Worm (Caenorhabditis elegans) whole organism, mixed stage, embryonic: Measurements from ENCODE around the gene Y43F8B.18.

Experiments
- ham-2 ChIP-seq: fragments of 200-800 bp; sonication (Bioruptor generic); optimal IDR thresholded peaks from 2 replicates; lab custom pipeline; 2018; ENCODE audit warnings: mild to moderate bottlenecking, missing genetic modification characterization, missing compliant biosample characterization
- mep-1 ChIP-seq: fragments of 150-350 bp; optimal IDR thresholded peaks from 2 replicates; lab custom pipeline; 2017; ENCODE audit warnings: missing biosample characterization, missing genetic modification reagents, missing genetic modification characterization, inconsistent platforms
- nhr-237 ChIP-seq: fragments of 150-350 bp; optimal IDR thresholded peaks from 2 replicates; lab custom pipeline; 2014; ENCODE audit warnings: missing biosample characterization, missing genetic modification characterization
- ztf-11 ChIP-seq: fragments of 150-350 bp; optimal IDR thresholded peaks from 2 replicates; lab custom pipeline; 2014; ENCODE audit warnings: missing biosample characterization, missing genetic modification characterization

- TF ChIP-seq ham-2 (GFP tag; lab: Kevin White, UChicago) (no peak), ztf-11 (tag; lab: Kevin White, UChicago) (no peak), mep-1 (tag; lab: Kevin White, UChicago) (no peak), nhr-237 (tag; lab: Kevin White, UChicago) (no peak)
Observed at ce11 chrV:19520130-19520529, 34.3 kb downstream of the Y43F8B.18 start.
